Worm (Caenorhabditis elegans) whole organism, early embryonic: ENCODE results near the gene ZK1073.1.
A peak's percentile ranks its signal among the peaks of the same experiment; 100 is the strongest.

ENCODE experiments used
- F13C5.2 ChIP-seq: sonication (generic microtip); optimal IDR thresholded peaks from 2 replicates; lab custom pipeline; 2017; ENCODE audit warnings: mild to moderate bottlenecking, missing genetic modification characterization, inconsistent platforms, missing compliant biosample characterization
- aly-1 ChIP-seq: sonication (generic microtip); optimal IDR thresholded peaks from 2 replicates; lab custom pipeline; 2016; ENCODE audit warnings: missing genetic modification characterization, missing compliant biosample characterization
- ets-7 ChIP-seq: sonication (generic microtip); optimal IDR thresholded peaks from 2 replicates; lab custom pipeline; 2016; ENCODE audit warnings: missing genotype, missing genetic modification characterization, missing compliant biosample characterization
- flt-1 ChIP-seq: fragments of 200-800 bp; sonication (Bioruptor generic); IDR thresholded peaks from 2 replicates; pipeline ENCODE4 v1.3.6; 2022; ENCODE audit warnings: missing genetic modification characterization, missing compliant biosample characterization
- tbx-11 ChIP-seq: fragments of 200-800 bp; sonication (Bioruptor generic); IDR thresholded peaks from 2 replicates; pipeline ENCODE4 v1.3.6; 2022; ENCODE audit warnings: missing genetic modification characterization, missing compliant biosample characterization

- no peak for TF ChIP-seq aly-1 (tag; lab: Kevin White, UChicago)
- no peak for TF ChIP-seq ets-7 (tag; lab: Kevin White, UChicago)
- no peak for TF ChIP-seq flt-1 (GFP tag; lab: Robert Waterston, UW)
- peak; percentile 42 for TF ChIP-seq F13C5.2
- TF ChIP-seq tbx-11 (GFP tag; lab: Robert Waterston, UW), result 0 out of 2 replicates have a peak, but pooled peaks have one; percentile 26
Measured at ce11 chrX:16133815-16134214, 5.2 kb upstream of the ZK1073.1 start.
